Fruit fly (Drosophila melanogaster): Measurements from ENCODE around the gene CG4572.

DNA sequence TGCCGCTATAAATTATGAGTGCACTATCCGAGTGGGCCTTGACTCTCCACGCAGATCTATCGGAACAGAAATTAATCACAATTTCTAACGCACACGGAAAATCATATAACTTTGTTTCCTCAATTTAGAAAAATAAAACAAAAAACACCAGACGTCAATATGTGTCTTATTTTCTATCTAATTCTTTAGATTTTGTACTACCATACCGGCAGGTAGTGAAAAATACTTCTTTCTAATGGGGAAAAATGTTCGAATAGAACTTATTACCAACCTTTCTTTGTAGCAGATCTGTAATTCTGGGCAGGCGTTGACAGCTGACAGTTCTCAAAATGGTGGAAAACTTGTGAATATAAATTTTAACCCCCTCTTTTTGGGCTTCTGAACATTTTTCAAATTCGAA is 23.6 kb downstream of the CG4572 start, which contains the start of gene CG31459:
- TF ChIP-seq insv (optimal IDR thresholded peaks at IDR 0.05), result no peak
- TF ChIP-seq Sin3A (optimal IDR thresholded peaks at IDR 0.05), result no peak
- no peak for TF ChIP-seq h (optimal IDR thresholded peaks at IDR 0.05)
